Worm (Caenorhabditis elegans) whole organism, early embryonic: Measurements from ENCODE around the gene R12B2.7.

Experiments
- aly-1 ChIP-seq: sonication (generic microtip); optimal IDR thresholded peaks from 2 replicates; lab custom pipeline; 2016; ENCODE audit warnings: missing genetic modification characterization, missing compliant biosample characterization
- ama-1 ChIP-seq: fragments of 150-350 bp; optimal IDR thresholded peaks from 2 replicates; lab custom pipeline; 2014
- hmbx-1 ChIP-seq: sonication (generic microtip); optimal IDR thresholded peaks from 2 replicates; lab custom pipeline; 2016; ENCODE audit warnings: mild to moderate bottlenecking, missing genetic modification characterization, missing compliant biosample characterization
- pes-1 ChIP-seq: fragments of 200-800 bp; sonication (Bioruptor generic); IDR thresholded peaks from 2 replicates; pipeline ENCODE4 v1.3.6; 2022; ENCODE audit warnings: missing genetic modification reagents, missing genetic modification characterization, missing compliant biosample characterization
- tra-4 ChIP-seq: sonication (generic microtip); optimal IDR thresholded peaks from 2 replicates; lab custom pipeline; 2017; ENCODE audit warnings: missing genetic modification characterization, missing compliant biosample characterization

ce11 chrIII:5769726-5770235 lies 45.1 kb upstream of the R12B2.7 start, which contains the start of gene cutl-23:
- TF ChIP-seq pes-1 (no peak), tra-4 (tag; lab: Kevin White, UChicago) (no peak), aly-1 (tag; lab: Kevin White, UChicago) (no peak), hmbx-1 (no peak), ama-1 (lab: Kevin White, UChicago) (no peak)
